Fruit fly (Drosophila melanogaster) whole organism, embryonic: ENCODE results near the gene CG17650.
A peak's percentile ranks its signal among the peaks of the same experiment; 100 is the strongest.

ENCODE experiments used
- Blimp-1 ChIP-seq: fragments of 200-800 bp; sonication (Bioruptor generic); optimal IDR thresholded peaks from 3 replicates; lab custom pipeline; 2018; ENCODE audit warnings: missing biosample characterization, missing genetic modification characterization, mild to moderate bottlenecking, moderate library complexity, missing genetic modification reagents
- CG10979 ChIP-seq: fragments of 200-800 bp; sonication (Bioruptor generic); optimal IDR thresholded peaks from 2 replicates; lab custom pipeline; 2018; ENCODE audit warnings: missing biosample characterization, mild to moderate bottlenecking, missing genetic modification characterization, moderate library complexity
- CG11085 ChIP-seq: fragments of 200-800 bp; sonication (Bioruptor generic); IDR thresholded peaks from 2 replicates; pipeline ENCODE4 v1.3.6; 2022; ENCODE audit warnings: missing biosample characterization, missing genetic modification characterization
- CG12104 ChIP-seq: fragments of 200-800 bp; sonication (Bioruptor generic); optimal IDR thresholded peaks from 3 replicates; lab custom pipeline; 2016; ENCODE audit warnings: missing biosample characterization, missing genetic modification characterization
- CG12744 ChIP-seq: fragments of 200-800 bp; sonication (Bioruptor generic); optimal IDR thresholded peaks from 2 replicates; lab custom pipeline; 2016; ENCODE audit warnings: missing biosample characterization, missing genetic modification characterization
- CG15479 ChIP-seq: fragments of 200-800 bp; sonication (Bioruptor generic); optimal IDR thresholded peaks from 3 replicates; lab custom pipeline; 2019; ENCODE audit warnings: missing biosample characterization, mild to moderate bottlenecking, missing genetic modification characterization, moderate library complexity
- CG16779 ChIP-seq: fragments of 200-800 bp; sonication (Bioruptor generic); IDR thresholded peaks from 2 replicates; pipeline ENCODE4 v1.3.6; 2022; ENCODE audit warnings: missing biosample characterization, missing genetic modification characterization
- CG17385 ChIP-seq: fragments of 200-800 bp; sonication (Bioruptor generic); optimal IDR thresholded peaks from 3 replicates; lab custom pipeline; 2018; ENCODE audit warnings: missing biosample characterization, mild to moderate bottlenecking, missing genetic modification characterization
- CG2116 ChIP-seq: fragments of 200-800 bp; sonication (Bioruptor generic); optimal IDR thresholded peaks from 3 replicates; lab custom pipeline; 2018; ENCODE audit warnings: missing biosample characterization, mild to moderate bottlenecking, missing genetic modification characterization
- CG3163 ChIP-seq: fragments of 200-800 bp; sonication (Bioruptor generic); optimal IDR thresholded peaks from 3 replicates; lab custom pipeline; 2016; ENCODE audit warnings: missing biosample characterization, missing genetic modification characterization
- CG33213 ChIP-seq: fragments of 200-800 bp; sonication (Bioruptor generic); optimal IDR thresholded peaks from 3 replicates; lab custom pipeline; 2016; ENCODE audit warnings: missing biosample characterization, missing genetic modification characterization
- CG34422 ChIP-seq: fragments of 200-800 bp; sonication (Bioruptor generic); IDR thresholded peaks from 3 replicates; pipeline ENCODE4 v1.3.6; 2022; ENCODE audit warnings: missing biosample characterization, missing genetic modification characterization
- CG43689 ChIP-seq: fragments of 200-800 bp; sonication (Bioruptor generic); IDR thresholded peaks from 2 replicates; pipeline ENCODE4 v1.3.6; 2022; ENCODE audit warnings: missing biosample characterization, missing genetic modification characterization
- CG4424 ChIP-seq: fragments of 200-800 bp; sonication (Bioruptor generic); optimal IDR thresholded peaks from 3 replicates; lab custom pipeline; 2016; ENCODE audit warnings: missing biosample characterization, missing genetic modification characterization
- CG5245 ChIP-seq: fragments of 200-800 bp; sonication (Bioruptor generic); optimal IDR thresholded peaks from 3 replicates; lab custom pipeline; 2016; ENCODE audit warnings: missing biosample characterization, missing genetic modification characterization
- CG5953 ChIP-seq: fragments of 200-800 bp; sonication (Bioruptor generic); IDR thresholded peaks from 2 replicates; pipeline ENCODE4 v1.3.6; 2022; ENCODE audit warnings: missing biosample characterization, missing genetic modification characterization
- CG6254 ChIP-seq: fragments of 200-800 bp; sonication (Bioruptor generic); optimal IDR thresholded peaks from 3 replicates; lab custom pipeline; 2017; ENCODE audit warnings: mild to moderate bottlenecking, missing biosample characterization, missing genetic modification reagents, missing genetic modification characterization
- CG8388 ChIP-seq: fragments of 200-800 bp; sonication (Bioruptor generic); optimal IDR thresholded peaks from 2 replicates; lab custom pipeline; 2019; ENCODE audit warnings: missing biosample characterization, mild to moderate bottlenecking, missing genetic modification characterization, moderate library complexity
- Chrac-16 ChIP-seq: fragments of 200-800 bp; sonication (Bioruptor generic); optimal IDR thresholded peaks from 3 replicates; lab custom pipeline; 2016; ENCODE audit warnings: missing biosample characterization, missing genetic modification characterization
- D19B ChIP-seq: fragments of 200-800 bp; sonication (Bioruptor generic); optimal IDR thresholded peaks from 2 replicates; lab custom pipeline; 2017; ENCODE audit warnings: missing biosample characterization, mild to moderate bottlenecking, missing genetic modification characterization
- Dp ChIP-seq: fragments of 200-800 bp; sonication (Bioruptor generic); optimal IDR thresholded peaks from 2 replicates; lab custom pipeline; 2018; ENCODE audit warnings: missing biosample characterization, mild to moderate bottlenecking, missing genetic modification characterization, moderate library complexity
- HHEX ChIP-seq: fragments of 200-800 bp; sonication (Bioruptor generic); optimal IDR thresholded peaks from 3 replicates; lab custom pipeline; 2017; ENCODE audit warnings: missing biosample characterization, mild to moderate bottlenecking, missing genetic modification characterization, missing genetic modification reagents
- HLH4C ChIP-seq: fragments of 200-800 bp; sonication (Bioruptor generic); IDR thresholded peaks from 3 replicates; pipeline ENCODE4 v1.3.6; 2022; ENCODE audit warnings: missing biosample characterization, missing genetic modification characterization; ENCODE audit not compliant: partially characterized antibody
- Lim3 ChIP-seq: fragments of 200-800 bp; sonication (Bioruptor generic); IDR thresholded peaks from 2 replicates; pipeline ENCODE4 v1.3.6; 2022; ENCODE audit warnings: missing biosample characterization, missing genetic modification characterization
- NC2α ChIP-seq: fragments of 200-800 bp; sonication (Bioruptor generic); optimal IDR thresholded peaks from 2 replicates; lab custom pipeline; 2016; ENCODE audit warnings: missing biosample characterization, missing genetic modification characterization
- Taf1 ChIP-seq: fragments of 200-800 bp; sonication (Bioruptor generic); IDR thresholded peaks from 2 replicates; pipeline ENCODE4 v1.3.6; 2022; ENCODE audit warnings: missing biosample characterization, missing genetic modification characterization
- Xrp1 ChIP-seq: fragments of 200-800 bp; sonication (Bioruptor generic); IDR thresholded peaks from 2 replicates; pipeline ENCODE4 v1.3.6; 2022; ENCODE audit warnings: missing biosample characterization, missing genetic modification characterization
- bigmax ChIP-seq: fragments of 200-800 bp; sonication (Bioruptor generic); optimal IDR thresholded peaks from 2 replicates; lab custom pipeline; 2018; ENCODE audit warnings: missing biosample characterization, mild to moderate bottlenecking, missing genetic modification characterization
- cad ChIP-seq: fragments of >200 bp; optimal IDR thresholded peaks from 2 replicates; lab custom pipeline; 2017; ENCODE audit warnings: missing biosample characterization, missing genetic modification characterization
- cas ChIP-seq: fragments of 200-800 bp; sonication (Bioruptor generic); IDR thresholded peaks from 2 replicates; pipeline ENCODE4 v1.3.6; 2022; ENCODE audit warnings: missing biosample characterization, missing genetic modification characterization
- ci ChIP-seq: fragments of 200-800 bp; sonication (Bioruptor generic); IDR thresholded peaks from 3 replicates; pipeline ENCODE4 v1.3.6; 2022; ENCODE audit warnings: missing biosample characterization, missing genetic modification characterization
- croc ChIP-seq: fragments of 200-800 bp; sonication (Bioruptor generic); conservative IDR thresholded peaks from 3 replicates; pipeline ENCODE4 v1.3.6; 2022; ENCODE audit warnings: missing biosample characterization, missing genetic modification characterization
- dati ChIP-seq: fragments of 200-800 bp; sonication (Bioruptor generic); IDR thresholded peaks from 2 replicates; pipeline ENCODE4 v1.3.6; 2022; ENCODE audit warnings: missing biosample characterization, missing genetic modification characterization
- dpn ChIP-seq, 2 experiments: fragments of 200-800 bp; sonication (Bioruptor generic); optimal IDR thresholded peaks; 3 replicates each; lab custom pipeline; 2016; ENCODE audit warnings: missing biosample characterization in 2 of 2, missing genetic modification characterization in 2 of 2
- fd96Cb ChIP-seq: fragments of 200-800 bp; sonication (Bioruptor generic); optimal IDR thresholded peaks from 2 replicates; lab custom pipeline; 2018; ENCODE audit warnings: missing biosample characterization, mild to moderate bottlenecking, missing genetic modification characterization, moderate library complexity
- ftz-f1 ChIP-seq: fragments of 200-800 bp; sonication (Bioruptor generic); optimal IDR thresholded peaks from 2 replicates; lab custom pipeline; 2016; ENCODE audit warnings: missing biosample characterization, missing genetic modification characterization
- gce ChIP-seq: fragments of 200-800 bp; sonication (Bioruptor generic); IDR thresholded peaks from 3 replicates; pipeline ENCODE4 v1.3.6; 2022; ENCODE audit warnings: missing biosample characterization, missing genetic modification characterization
- gt ChIP-seq: fragments of 200-800 bp; sonication (Bioruptor generic); IDR thresholded peaks from 2 replicates; pipeline ENCODE4 v1.3.6; 2022; ENCODE audit warnings: missing biosample characterization, missing genetic modification characterization
- jigr1 ChIP-seq: fragments of 200-800 bp; sonication (Bioruptor generic); IDR thresholded peaks from 3 replicates; pipeline ENCODE4 v1.3.6; 2022; ENCODE audit warnings: missing biosample characterization, missing genetic modification characterization
- lab ChIP-seq: fragments of 200-800 bp; sonication (Bioruptor generic); optimal IDR thresholded peaks from 3 replicates; lab custom pipeline; 2017; ENCODE audit warnings: missing biosample characterization, missing genetic modification characterization, mild to moderate bottlenecking, moderate library complexity, missing genetic modification reagents
- lov ChIP-seq, 2 experiments: fragments of 200-800 bp in 1 of 2; fragments of >200 bp in 1 of 2; sonication (Bioruptor generic) in 1 of 2; IDR thresholded peaks in 1 of 2; optimal IDR thresholded peaks in 1 of 2; 2 replicates in 1 of 2; 3 replicates in 1 of 2; pipeline versions ENCODE4 v1.3.6 to Lab custom; 2017 to 2022; ENCODE audit warnings: missing biosample characterization in 1 of 2, missing genetic modification characterization in 1 of 2
- odd ChIP-seq: fragments of 200-800 bp; sonication (Bioruptor generic); optimal IDR thresholded peaks from 2 replicates; lab custom pipeline; 2017; ENCODE audit warnings: missing biosample characterization, mild to moderate bottlenecking, missing genetic modification characterization
- pho ChIP-seq: fragments of 200-800 bp; sonication (Bioruptor generic); optimal IDR thresholded peaks from 2 replicates; lab custom pipeline; 2016; ENCODE audit warnings: missing biosample characterization, missing genetic modification characterization
- pum ChIP-seq: fragments of 200-800 bp; sonication (Bioruptor generic); optimal IDR thresholded peaks from 2 replicates; lab custom pipeline; 2016; ENCODE audit warnings: missing biosample characterization, missing genetic modification characterization
- run ChIP-seq: fragments of 200-800 bp; sonication (Bioruptor generic); optimal IDR thresholded peaks from 3 replicates; lab custom pipeline; 2018; ENCODE audit warnings: missing biosample characterization, mild to moderate bottlenecking, missing genetic modification characterization
- sens ChIP-seq: fragments of 200-800 bp; sonication (Bioruptor generic); peaks from one replicate; lab custom pipeline; 2016; ENCODE audit warnings: missing biosample characterization, missing genetic modification characterization
- sisA ChIP-seq: fragments of 200-800 bp; sonication (Bioruptor generic); IDR thresholded peaks from 2 replicates; pipeline ENCODE4 v1.3.6; 2022; ENCODE audit warnings: missing biosample characterization, missing genetic modification characterization
- so ChIP-seq: fragments of 200-800 bp; sonication (Bioruptor generic); IDR thresholded peaks from 3 replicates; pipeline ENCODE4 v1.3.6; 2022; ENCODE audit warnings: missing biosample characterization, missing genetic modification characterization
- unpg ChIP-seq: fragments of 200-800 bp; sonication (Bioruptor generic); optimal IDR thresholded peaks from 3 replicates; lab custom pipeline; 2018; ENCODE audit warnings: missing biosample characterization, mild to moderate bottlenecking, missing genetic modification characterization, moderate library complexity

Gene CG17650

DNA sequence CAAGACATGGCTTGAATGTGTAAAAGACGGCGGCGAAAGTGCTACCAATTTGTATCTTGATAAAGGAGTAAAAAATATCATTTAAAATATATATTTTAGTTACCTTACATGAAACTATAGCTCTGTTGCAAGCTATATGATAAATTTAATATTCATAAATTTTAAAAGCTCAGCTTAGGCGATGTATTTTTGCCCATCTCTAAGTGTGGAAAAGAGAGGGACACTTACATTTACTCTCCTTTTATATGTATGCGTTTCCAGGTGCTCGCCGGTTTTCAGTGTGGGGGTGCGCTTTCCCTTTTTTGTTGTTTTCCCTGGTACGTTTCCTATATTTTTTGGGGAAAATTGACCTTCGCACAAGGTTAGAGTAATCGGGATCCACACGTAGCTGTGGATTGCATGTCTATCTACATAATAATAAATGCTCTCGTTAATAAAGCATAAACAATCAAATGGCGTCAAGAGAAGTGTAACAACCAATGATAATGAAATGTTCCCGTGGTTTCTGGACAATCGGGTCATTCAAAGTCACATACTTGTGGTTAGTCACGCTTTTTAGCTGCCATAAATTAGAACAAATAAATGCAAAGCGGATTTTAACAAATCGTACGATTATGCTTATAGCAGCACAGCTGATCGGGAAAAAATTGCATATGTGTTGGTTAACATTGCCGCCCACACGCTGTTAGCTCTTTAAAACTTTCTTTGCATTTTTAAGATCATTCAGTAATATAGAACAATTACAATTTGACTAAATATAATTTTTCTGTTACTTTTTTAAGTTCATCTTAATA is 30.9 kb downstream of the CG17650 start (continued):
- TF ChIP-seq CG15479 (GFP tag; lab: Kevin White, UChicago) (peak; percentile 50), sisA (GFP tag; lab: Robert Waterston, UW) (peak; percentile 95), odd (GFP tag; lab: Kevin White, UChicago) (peak; percentile 99), pum (GFP tag; lab: Kevin White, UChicago) (peak; percentile 86), gce (GFP tag; lab: Robert Waterston, UW) (peak; percentile 85), dpn (GFP tag; optimal IDR thresholded peaks at IDR 0.05; lab: Kevin White, UChicago) (peak; percentile 79 to 98), pho (peak; percentile 88), NC2α (GFP tag; lab: Kevin White, UChicago) (peak; percentile 61), CG5245 (GFP tag; lab: Kevin White, UChicago) (peak; percentile 91), ci (GFP tag; lab: Robert Waterston, UW) (peak; percentile 97), lab (GFP tag; lab: Kevin White, UChicago) (peak; percentile 55), fd96Cb (peak; percentile 93), ftz-f1 (GFP tag; lab: Kevin White, UChicago) (peak; percentile 89), Chrac-16 (GFP tag; lab: Kevin White, UChicago) (peak; percentile 95), CG17385 (GFP tag; lab: Kevin White, UChicago) (peak; percentile 97), CG5953 (GFP tag; lab: Robert Waterston, UW) (peak; percentile 90), CG3163 (peak; percentile 50), jigr1 (GFP tag; lab: Robert Waterston, UW) (peak; percentile 91), CG12744 (GFP tag; lab: Kevin White, UChicago) (peak; percentile 86), gt (GFP tag; lab: Robert Waterston, UW) (peak; percentile 83; the same call in 1 of the 2 replicates), Xrp1 (peak; percentile 97), D19B (peak; percentile 87), dati (peak; percentile 72), so (GFP tag; lab: Robert Waterston, UW) (peak; percentile 97), lov (optimal IDR thresholded peaks at IDR 0.05; lab: Kevin White, UChicago) (no peak), lov (GFP tag; IDR thresholded peaks at IDR 0.05; lab: Robert Waterston, UW) (peak; percentile 80), CG11085 (GFP tag; lab: Robert Waterston, UW) (peak; percentile 94), Lim3 (GFP tag; lab: Robert Waterston, UW) (peak; percentile 75), cad (no peak), CG2116 (GFP tag; lab: Kevin White, UChicago) (peak; percentile 87), CG12104 (peak; percentile 96), CG43689 (GFP tag; lab: Robert Waterston, UW) (peak; percentile 89), CG33213 (GFP tag; lab: Kevin White, UChicago) (peak; percentile 52), CG6254 (GFP tag; lab: Kevin White, UChicago) (peak; percentile 87), Blimp-1 (GFP tag; lab: Kevin White, UChicago) (peak; percentile 94), CG16779 (GFP tag; lab: Robert Waterston, UW) (peak; percentile 92), croc (GFP tag; lab: Robert Waterston, UW) (peak; percentile 96), CG34422 (GFP tag; lab: Robert Waterston, UW) (peak; percentile 95), CG8388 (peak; percentile 97), Taf1 (GFP tag; lab: Robert Waterston, UW) (peak; percentile 95), unpg (GFP tag; lab: Kevin White, UChicago) (peak; percentile 98), sens (GFP tag; lab: Kevin White, UChicago) (peak; percentile 97), run (tag; lab: Kevin White, UChicago) (peak; percentile 96), cas (GFP tag; lab: Robert Waterston, UW) (peak; percentile 93), Dp (peak; percentile 11), bigmax (GFP tag; lab: Kevin White, UChicago) (no peak), CG4424 (GFP tag; lab: Kevin White, UChicago) (peak; percentile 92), HHEX (GFP tag; lab: Kevin White, UChicago) (peak; percentile 96), HLH4C (GFP tag; lab: Robert Waterston, UW) (peak; percentile 89), CG10979 (tag; lab: Kevin White, UChicago) (peak; percentile 95)
